Fruit fly (Drosophila melanogaster) whole organism, embryonic: Measurements from ENCODE around the gene CG32554.

Source experiments
- ATbp ChIP-seq: fragments of 200-800 bp; sonication (Bioruptor generic); optimal IDR thresholded peaks from 2 replicates; lab custom pipeline; 2017; ENCODE audit warnings: missing biosample characterization, mild to moderate bottlenecking, missing genetic modification characterization, missing genetic modification reagents
- Antp ChIP-seq: fragments of 200-800 bp; sonication (Bioruptor generic); optimal IDR thresholded peaks from 3 replicates; lab custom pipeline; 2016; ENCODE audit warnings: missing biosample characterization, missing genetic modification characterization
- Atf-2 ChIP-seq: fragments of 200-800 bp; sonication (Bioruptor generic); optimal IDR thresholded peaks from 2 replicates; lab custom pipeline; 2016; ENCODE audit warnings: missing biosample characterization, missing genetic modification characterization
- Awh ChIP-seq: fragments of 200-800 bp; sonication (Bioruptor generic); IDR thresholded peaks from 2 replicates; pipeline ENCODE4, ENCODE4 v1.3.6; 2022; ENCODE audit warnings: missing biosample characterization, missing genetic modification characterization
- CG11093 ChIP-seq: fragments of 200-800 bp; sonication (Bioruptor generic); IDR thresholded peaks from 3 replicates; pipeline ENCODE4 v1.3.6; 2022; ENCODE audit warnings: missing biosample characterization, missing genetic modification characterization
- CG11504 ChIP-seq: fragments of 200-800 bp; sonication (Bioruptor generic); optimal IDR thresholded peaks from 3 replicates; lab custom pipeline; 2019; ENCODE audit warnings: missing biosample characterization, mild to moderate bottlenecking, missing genetic modification characterization, moderate library complexity
- CG16813 ChIP-seq: fragments of 200-800 bp; sonication (Bioruptor generic); IDR thresholded peaks from 3 replicates; pipeline ENCODE4 v1.3.6; 2022; ENCODE audit warnings: missing biosample characterization, missing genetic modification characterization; ENCODE audit not compliant: partially characterized antibody
- CG16815 ChIP-seq: fragments of 200-800 bp; sonication (Bioruptor generic); optimal IDR thresholded peaks from 3 replicates; lab custom pipeline; 2017; ENCODE audit warnings: missing biosample characterization, mild to moderate bottlenecking, missing genetic modification characterization
- CG18599 ChIP-seq: fragments of 200-800 bp; sonication (Bioruptor generic); optimal IDR thresholded peaks from 3 replicates; lab custom pipeline; 2017; ENCODE audit warnings: missing biosample characterization, missing genetic modification characterization, mild to moderate bottlenecking, moderate library complexity, missing genetic modification reagents
- CG32532 ChIP-seq: fragments of 200-800 bp; sonication (Bioruptor generic); IDR thresholded peaks from 2 replicates; pipeline ENCODE4 v1.3.6; 2022; ENCODE audit warnings: missing biosample characterization, missing genetic modification characterization
- CG32772 ChIP-seq: fragments of 200-800 bp; sonication (Bioruptor generic); IDR thresholded peaks from 2 replicates; pipeline ENCODE4 v1.3.6; 2022; ENCODE audit warnings: missing biosample characterization, missing genetic modification characterization
- CG4282 ChIP-seq: fragments of 200-800 bp; sonication (Bioruptor generic); optimal IDR thresholded peaks from 2 replicates; lab custom pipeline; 2016; ENCODE audit warnings: missing biosample characterization, missing genetic modification characterization
- CG7963 ChIP-seq: fragments of 200-800 bp; sonication (Bioruptor generic); IDR thresholded peaks from 3 replicates; pipeline ENCODE4 v1.3.6; 2022; ENCODE audit warnings: missing biosample characterization, missing genetic modification characterization; ENCODE audit not compliant: partially characterized antibody
- HmgD ChIP-seq: fragments of 200-800 bp; sonication (Bioruptor generic); optimal IDR thresholded peaks from 3 replicates; lab custom pipeline; 2016; ENCODE audit warnings: missing biosample characterization, missing genetic modification characterization
- HmgZ ChIP-seq: fragments of 200-800 bp; sonication (Bioruptor generic); optimal IDR thresholded peaks from 2 replicates; lab custom pipeline; 2018; ENCODE audit warnings: missing biosample characterization, mild to moderate bottlenecking, missing genetic modification characterization
- Oaz ChIP-seq: fragments of 200-800 bp; sonication (Bioruptor generic); IDR thresholded peaks from 2 replicates; pipeline ENCODE4 v1.3.6; 2022; ENCODE audit warnings: missing biosample characterization, missing genetic modification characterization
- Opbp ChIP-seq: fragments of 200-800 bp; sonication (Bioruptor generic); IDR thresholded peaks from 3 replicates; pipeline ENCODE4 v1.3.6; 2022; ENCODE audit warnings: missing biosample characterization, missing genetic modification characterization; ENCODE audit not compliant: partially characterized antibody
- YL-1 ChIP-seq: fragments of 200-800 bp; sonication (Bioruptor generic); optimal IDR thresholded peaks from 3 replicates; lab custom pipeline; 2017; ENCODE audit warnings: missing biosample characterization, mild to moderate bottlenecking, missing genetic modification characterization
- bbx ChIP-seq: fragments of 200-800 bp; sonication (Bioruptor generic); IDR thresholded peaks from 2 replicates; pipeline ENCODE4 v1.3.6; 2022; ENCODE audit warnings: missing biosample characterization, missing genetic modification characterization; ENCODE audit not compliant: partially characterized antibody
- bsh ChIP-seq, 2 experiments: fragments of 200-800 bp; sonication (Bioruptor generic); optimal IDR thresholded peaks; 2 replicates each; lab custom pipeline; 2017 to 2018; ENCODE audit warnings: mild to moderate bottlenecking in 2 of 2, missing biosample characterization in 2 of 2, missing genetic modification characterization in 2 of 2, moderate library complexity in 1 of 2
- cg ChIP-seq: fragments of 200-800 bp; sonication (Bioruptor generic); optimal IDR thresholded peaks from 3 replicates; lab custom pipeline; 2019; ENCODE audit warnings: missing biosample characterization, mild to moderate bottlenecking, missing genetic modification characterization, moderate library complexity
- chinmo ChIP-seq: fragments of 200-800 bp; sonication (Bioruptor generic); IDR thresholded peaks from 4 replicates; pipeline ENCODE4 v1.3.6; 2022; ENCODE audit warnings: missing biosample characterization, missing genetic modification characterization; ENCODE audit not compliant: partially characterized antibody
- danr ChIP-seq: fragments of 200-800 bp; sonication (Bioruptor generic); IDR thresholded peaks from 2 replicates; pipeline ENCODE4 v1.3.6; 2022; ENCODE audit warnings: missing biosample characterization, missing genetic modification characterization
- dati ChIP-seq: fragments of 200-800 bp; sonication (Bioruptor generic); IDR thresholded peaks from 2 replicates; pipeline ENCODE4 v1.3.6; 2022; ENCODE audit warnings: missing biosample characterization, missing genetic modification characterization
- dm ChIP-seq: fragments of 200-800 bp; sonication (Bioruptor generic); optimal IDR thresholded peaks from 3 replicates; lab custom pipeline; 2016; ENCODE audit warnings: missing biosample characterization, missing genetic modification characterization
- eve ChIP-seq, 2 experiments: fragments of >200 bp; optimal IDR thresholded peaks; 2 replicates each; lab custom pipeline; 2017; ENCODE audit warnings: missing biosample characterization in 2 of 2, missing genetic modification characterization in 2 of 2
- fd3F ChIP-seq: fragments of 200-800 bp; sonication (Bioruptor generic); optimal IDR thresholded peaks from 2 replicates; lab custom pipeline; 2018; ENCODE audit warnings: missing biosample characterization, mild to moderate bottlenecking, missing genetic modification characterization, moderate library complexity
- gt ChIP-seq: fragments of 200-800 bp; sonication (Bioruptor generic); IDR thresholded peaks from 2 replicates; pipeline ENCODE4 v1.3.6; 2022; ENCODE audit warnings: missing biosample characterization, missing genetic modification characterization
- inv ChIP-seq: fragments of 200-800 bp; sonication (Bioruptor generic); IDR thresholded peaks from 2 replicates; pipeline ENCODE4 v1.3.6; 2022; ENCODE audit warnings: missing biosample characterization, missing genetic modification characterization; ENCODE audit not compliant: partially characterized antibody
- lab ChIP-seq: fragments of 200-800 bp; sonication (Bioruptor generic); optimal IDR thresholded peaks from 3 replicates; lab custom pipeline; 2017; ENCODE audit warnings: missing biosample characterization, missing genetic modification characterization, mild to moderate bottlenecking, moderate library complexity, missing genetic modification reagents
- nom ChIP-seq: fragments of 200-800 bp; sonication (Bioruptor generic); optimal IDR thresholded peaks from 2 replicates; lab custom pipeline; 2017; ENCODE audit warnings: missing biosample characterization, missing genetic modification characterization, mild to moderate bottlenecking, moderate library complexity, missing genetic modification reagents
- pum ChIP-seq: fragments of 200-800 bp; sonication (Bioruptor generic); optimal IDR thresholded peaks from 2 replicates; lab custom pipeline; 2016; ENCODE audit warnings: missing biosample characterization, missing genetic modification characterization
- repo ChIP-seq: fragments of 200-800 bp; sonication (Bioruptor generic); optimal IDR thresholded peaks from 2 replicates; lab custom pipeline; 2016; ENCODE audit warnings: missing biosample characterization, missing genetic modification characterization
- rib ChIP-seq: fragments of 200-800 bp; sonication (Bioruptor generic); IDR thresholded peaks from 2 replicates; pipeline ENCODE4 v1.3.6; 2022; ENCODE audit warnings: missing biosample characterization, missing genetic modification characterization
- run ChIP-seq: fragments of 200-800 bp; sonication (Bioruptor generic); optimal IDR thresholded peaks from 3 replicates; lab custom pipeline; 2018; ENCODE audit warnings: missing biosample characterization, mild to moderate bottlenecking, missing genetic modification characterization
- twi ChIP-seq: fragments of 200-800 bp; optimal IDR thresholded peaks from 2 replicates; lab custom pipeline; 2019; ENCODE audit warnings: missing biosample characterization, mild to moderate bottlenecking, missing genetic modification characterization, moderate library complexity
- vfl ChIP-seq: fragments of 200-800 bp; sonication (Bioruptor generic); optimal IDR thresholded peaks from 2 replicates; lab custom pipeline; 2016; ENCODE audit warnings: missing biosample characterization, missing genetic modification characterization
- zf30C ChIP-seq: fragments of 200-800 bp; sonication (Bioruptor generic); optimal IDR thresholded peaks from 3 replicates; lab custom pipeline; 2018; ENCODE audit warnings: missing biosample characterization, mild to moderate bottlenecking, missing genetic modification characterization

The CG32554 gene

dm6 chrX:17878632-17879033 is 26.1 kb upstream of the CG32554 start (continued):
- TF ChIP-seq rib = peak; percentile 48; the same call in 1 of the 2 replicates
- TF ChIP-seq CG32772 (GFP tag; lab: Robert Waterston, UW) = peak; percentile 81
- TF ChIP-seq nom (GFP tag; lab: Kevin White, UChicago) = peak; percentile 67
- no peak for TF ChIP-seq bsh (GFP tag; optimal IDR thresholded peaks at IDR 0.05; lab: Kevin White, UChicago)
- TF ChIP-seq twi (tag; lab: Kevin White, UChicago) = no peak
- TF ChIP-seq Antp (GFP tag; lab: Kevin White, UChicago) = no peak
- TF ChIP-seq vfl (GFP tag; lab: Kevin White, UChicago) = no peak
- no peak for TF ChIP-seq fd3F (GFP tag; lab: Kevin White, UChicago)
- peak; percentile 2 for TF ChIP-seq YL-1 (GFP tag; lab: Kevin White, UChicago)
- peak; percentile 26 for TF ChIP-seq dm
- TF ChIP-seq danr = no peak
- peak; percentile 32; the same call in 1 of the 2 replicates for TF ChIP-seq bbx (GFP tag; lab: Robert Waterston, UW)
- no peak for TF ChIP-seq gt
- no peak for TF ChIP-seq ATbp (GFP tag; lab: Kevin White, UChicago)

dm6 chrX:17877974-17878373 is 25.5 kb upstream of the CG32554 start:
- peak; percentile 36 for TF ChIP-seq cg (GFP tag; lab: Kevin White, UChicago)
- TF ChIP-seq Opbp (GFP tag; lab: Robert Waterston, UW) = no peak
- TF ChIP-seq CG16815 (GFP tag; lab: Kevin White, UChicago) = no peak
- no peak for TF ChIP-seq CG16813 (GFP tag; lab: Robert Waterston, UW)
- no peak for TF ChIP-seq CG11093 (GFP tag; lab: Robert Waterston, UW)
- no peak for TF ChIP-seq CG4282 (GFP tag; lab: Kevin White, UChicago)
- no peak for TF ChIP-seq run (tag; lab: Kevin White, UChicago)
- 0 out of 4 replicates have a peak, but pooled peaks have one; percentile 53 for TF ChIP-seq chinmo (GFP tag; lab: Robert Waterston, UW)
- TF ChIP-seq CG18599 (GFP tag; lab: Kevin White, UChicago) = no peak
- TF ChIP-seq pum = no peak
- no peak for TF ChIP-seq lab (GFP tag; lab: Kevin White, UChicago)
- no peak for TF ChIP-seq CG7963 (GFP tag; lab: Robert Waterston, UW)
- TF ChIP-seq repo (GFP tag; lab: Kevin White, UChicago) = no peak
- TF ChIP-seq Atf-2 = no peak
- no peak for TF ChIP-seq gt
- no peak for TF ChIP-seq HmgZ
- no peak for TF ChIP-seq bsh (GFP tag; optimal IDR thresholded peaks at IDR 0.05; lab: Kevin White, UChicago)
- TF ChIP-seq inv (GFP tag; lab: Robert Waterston, UW) = no peak
- peak in 1 of 2 experiments; percentile 13 for TF ChIP-seq eve (GFP tag; optimal IDR thresholded peaks at IDR 0.05; lab: Kevin White, UChicago)

- TF ChIP-seq rib (no peak), CG32532 (GFP tag; lab: Robert Waterston, UW) (no peak), zf30C (no peak), dati (GFP tag; lab: Robert Waterston, UW) (no peak), CG11504 (no peak), Oaz (no peak), Awh (GFP tag; lab: Robert Waterston, UW) (no peak), HmgD (GFP tag; lab: Kevin White, UChicago) (no peak)
Observed at dm6 chrX:17876518-17876917, 24.0 kb upstream of the CG32554 start.
